Fruit fly (Drosophila melanogaster) S2 (cell line): Measurements from ENCODE around the gene png.

ENCODE experiments used
- CG8478 ChIP-seq: fragments of >200 bp; optimal IDR thresholded peaks from 2 replicates; lab custom pipeline; 2018
- CTCF ChIP-seq, 2 experiments: fragments of >200 bp; optimal IDR thresholded peaks; 2 replicates each; lab custom pipeline; 2018

dm6 chrX:1380350-1381060 lies 23.1 kb upstream of the png start, which contains the start of the genes CG3719 and CG32813:
- TF ChIP-seq CTCF (optimal IDR thresholded peaks at IDR 0.05; lab: Kevin White, UChicago) (peak in 1 of 2 experiments; percentile 17), CG8478 (no peak)
